Fruit fly (Drosophila melanogaster): ENCODE results near the gene CG31776.

Gene CG31776

dm6 chr2L:3506322-3506721 is 36.3 kb downstream of the CG31776 start:
- TF ChIP-seq N (GFP tag; optimal IDR thresholded peaks at IDR 0.05): no peak
- TF ChIP-seq h (GFP tag; optimal IDR thresholded peaks at IDR 0.05): no peak
- TF ChIP-seq Dfd (GFP tag; optimal IDR thresholded peaks at IDR 0.05): no peak
- TF ChIP-seq GATAd (GFP tag; optimal IDR thresholded peaks at IDR 0.05): no peak
- no peak for TF ChIP-seq Hr83 (GFP tag; optimal IDR thresholded peaks at IDR 0.05; ENCODE audit: poor library complexity, severe bottlenecking)
- TF ChIP-seq Hr78 (GFP tag; optimal IDR thresholded peaks at IDR 0.05): no peak
- no peak for TF ChIP-seq pan (optimal IDR thresholded peaks at IDR 0.05)
- no peak for TF ChIP-seq woc (GFP tag; optimal IDR thresholded peaks at IDR 0.05)
- TF ChIP-seq Mio (GFP tag; optimal IDR thresholded peaks at IDR 0.05): no peak
- TF ChIP-seq dl (GFP tag; optimal IDR thresholded peaks at IDR 0.05; ENCODE audit: insufficient read depth in 1 of 2, partially characterized antibody in 2 of 2): no peak
- TF ChIP-seq lola (GFP tag; optimal IDR thresholded peaks at IDR 0.05): no peak

dm6 chr2L:3506806-3507205 is 36.8 kb downstream of the CG31776 start:
- TF ChIP-seq woc (GFP tag; optimal IDR thresholded peaks at IDR 0.05) (no peak), CrebA (GFP tag; optimal IDR thresholded peaks at IDR 0.05; ENCODE audit: borderline replicate concordance) (no peak), Hr83 (GFP tag; optimal IDR thresholded peaks at IDR 0.05; ENCODE audit: poor library complexity, severe bottlenecking) (no peak), sv (GFP tag; optimal IDR thresholded peaks at IDR 0.05) (no peak), h (GFP tag; optimal IDR thresholded peaks at IDR 0.05) (no peak), N (GFP tag; optimal IDR thresholded peaks at IDR 0.05) (no peak), Rel (GFP tag; optimal IDR thresholded peaks at IDR 0.05) (no peak), Rel (tag; optimal IDR thresholded peaks at IDR 0.05) (no peak), Dif (GFP tag; optimal IDR thresholded peaks at IDR 0.05; ENCODE audit: partially characterized antibody) (no peak), Sp1 (GFP tag; optimal IDR thresholded peaks at IDR 0.05) (no peak), tai (GFP tag; optimal IDR thresholded peaks at IDR 0.05) (no peak), dmrt93B (GFP tag; optimal IDR thresholded peaks at IDR 0.05) (no peak), dl (GFP tag; optimal IDR thresholded peaks at IDR 0.05; ENCODE audit: insufficient read depth in 1 of 2, partially characterized antibody in 2 of 2) (no peak), brk (GFP tag; optimal IDR thresholded peaks at IDR 0.05) (no peak)

dm6 chr2L:3507209-3508164 is 37.5 kb downstream of the CG31776 start, which contains the start of gene tim:
Gene tim (minus strand): TSS chr2L:3508119.
- TF ChIP-seq Mio (GFP tag; optimal IDR thresholded peaks at IDR 0.05): no peak
- TF ChIP-seq h (GFP tag; optimal IDR thresholded peaks at IDR 0.05): no peak
- TF ChIP-seq dmrt93B (GFP tag; optimal IDR thresholded peaks at IDR 0.05): no peak
- TF ChIP-seq br (GFP tag; optimal IDR thresholded peaks at IDR 0.05): no peak
- no peak for TF ChIP-seq Hnf4 (GFP tag; optimal IDR thresholded peaks at IDR 0.05)
- no peak for TF ChIP-seq CG9705 (GFP tag; optimal IDR thresholded peaks at IDR 0.05)
- no peak for TF ChIP-seq lola (GFP tag; optimal IDR thresholded peaks at IDR 0.05)
- TF ChIP-seq ey (GFP tag; optimal IDR thresholded peaks at IDR 0.05): no peak
- TF ChIP-seq Sp1 (GFP tag; optimal IDR thresholded peaks at IDR 0.05): no peak
- TF ChIP-seq Hr78 (GFP tag; optimal IDR thresholded peaks at IDR 0.05): no peak
- TF ChIP-seq tai (GFP tag; optimal IDR thresholded peaks at IDR 0.05): no peak
- no peak for TF ChIP-seq Vsx2 (GFP tag; optimal IDR thresholded peaks at IDR 0.05; ENCODE audit: partially characterized antibody)
- no peak for TF ChIP-seq CrebA (GFP tag; optimal IDR thresholded peaks at IDR 0.05; ENCODE audit: borderline replicate concordance)
- TF ChIP-seq jim (GFP tag; optimal IDR thresholded peaks at IDR 0.05): no peak
- TF ChIP-seq GATAd (GFP tag; optimal IDR thresholded peaks at IDR 0.05): no peak

dm6 chr2L:3510002-3510401 is 40.0 kb downstream of the CG31776 start, which contains the start of gene CG31954:
Gene CG31954 (minus strand): TSS chr2L:3510102.
- TF ChIP-seq Vsx2 (GFP tag; optimal IDR thresholded peaks at IDR 0.05; ENCODE audit: partially characterized antibody) (no peak), Hr83 (GFP tag; optimal IDR thresholded peaks at IDR 0.05; ENCODE audit: poor library complexity, severe bottlenecking) (no peak), br (GFP tag; optimal IDR thresholded peaks at IDR 0.05) (no peak), ey (GFP tag; optimal IDR thresholded peaks at IDR 0.05) (no peak), sv (GFP tag; optimal IDR thresholded peaks at IDR 0.05) (no peak), rgr (GFP tag; optimal IDR thresholded peaks at IDR 0.05) (no peak), CG32264 (GFP tag; optimal IDR thresholded peaks at IDR 0.05) (no peak), Rel (GFP tag; optimal IDR thresholded peaks at IDR 0.05) (no peak), Rel (tag; optimal IDR thresholded peaks at IDR 0.05) (no peak), Sp1 (GFP tag; optimal IDR thresholded peaks at IDR 0.05) (no peak), brk (GFP tag; optimal IDR thresholded peaks at IDR 0.05) (no peak), h (GFP tag; optimal IDR thresholded peaks at IDR 0.05) (no peak), Hnf4 (GFP tag; optimal IDR thresholded peaks at IDR 0.05) (no peak), Dif (GFP tag; optimal IDR thresholded peaks at IDR 0.05; ENCODE audit: partially characterized antibody) (no peak), jim (GFP tag; optimal IDR thresholded peaks at IDR 0.05) (no peak), psq (GFP tag; optimal IDR thresholded peaks at IDR 0.05) (no peak), OdsH (GFP tag; optimal IDR thresholded peaks at IDR 0.05) (no peak), CrebA (GFP tag; optimal IDR thresholded peaks at IDR 0.05; ENCODE audit: borderline replicate concordance) (no peak), Jra (GFP tag; optimal IDR thresholded peaks at IDR 0.05) (no peak), Myc (optimal IDR thresholded peaks at IDR 0.05) (no peak), Abd-B (GFP tag; optimal IDR thresholded peaks at IDR 0.05) (no peak)
